Worm (Caenorhabditis elegans): Measurements from ENCODE around the gene T14B4.3.

T14B4.3 gene

ce11 chrII:6707496-6708260 lies 27.1 kb upstream of the T14B4.3 start:
- TF ChIP-seq somi-1 (GFP tag; optimal IDR thresholded peaks at IDR 0.05), result peak; percentile 21
- no peak for TF ChIP-seq madf-8 (GFP tag; conservative IDR thresholded peaks at IDR 0.05)
- TF ChIP-seq hmg-1.2 (GFP tag; IDR thresholded peaks at IDR 0.05), result peak; percentile 51; the same call in 1 of the 2 replicates

DNA sequence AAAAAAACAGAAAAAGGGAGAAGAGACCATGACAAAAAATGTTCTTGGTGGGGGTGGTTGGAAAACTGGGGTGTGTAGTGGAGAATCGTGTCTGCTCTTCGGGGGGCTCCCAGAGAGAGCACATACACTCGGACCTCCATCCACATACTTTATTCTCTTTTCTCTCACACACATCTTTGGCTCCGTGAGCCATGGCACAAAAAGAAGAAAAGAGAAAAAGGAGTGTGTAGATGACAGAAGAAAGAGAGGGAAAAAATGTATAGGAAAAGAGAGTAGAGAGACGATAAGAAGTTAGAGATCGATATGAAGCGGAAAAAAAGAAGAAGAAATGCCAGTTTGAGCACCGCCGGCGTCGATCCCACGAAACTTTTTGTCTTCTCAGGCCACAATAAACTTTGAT lies 25.8 kb upstream of the T14B4.3 start:
- TF ChIP-seq zfh-2 (GFP tag; conservative IDR thresholded peaks at IDR 0.05) (peak; percentile 26; the same call in 1 of the 2 replicates), F37B4.10 (GFP tag; IDR thresholded peaks at IDR 0.05) (no peak), hmg-1.2 (GFP tag; IDR thresholded peaks at IDR 0.05) (0 out of 2 replicates have a peak, but pooled peaks have one; percentile 17)

DNA sequence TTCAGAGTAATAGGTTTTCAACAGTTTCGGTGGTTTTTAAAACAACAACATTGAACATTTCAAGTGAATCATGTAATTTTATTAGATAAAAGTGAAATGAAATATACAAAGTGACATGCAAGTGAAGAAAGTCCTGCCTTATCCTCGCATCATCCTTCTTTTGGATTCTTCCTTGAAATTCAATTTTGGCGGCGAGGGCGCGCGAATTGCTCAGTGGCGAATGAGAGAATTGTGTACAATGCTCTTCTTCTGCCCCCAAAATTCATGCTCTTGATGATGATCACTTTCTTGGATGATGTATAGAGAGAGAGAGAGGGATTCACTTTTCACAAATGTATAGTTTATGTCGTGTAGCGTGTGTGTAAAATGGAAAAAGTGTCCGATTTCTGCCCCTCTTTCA lies 25.1 kb upstream of the T14B4.3 start:
- TF ChIP-seq B0261.1 (tag; optimal IDR thresholded peaks at IDR 0.05) (no peak), F57C9.4 (tag; optimal IDR thresholded peaks at IDR 0.05) (no peak), mxl-1 (tag; optimal IDR thresholded peaks at IDR 0.05) (no peak), atf-7 (tag; optimal IDR thresholded peaks at IDR 0.05) (no peak), C17E4.6 (GFP tag; IDR thresholded peaks at IDR 0.05) (no peak), xnd-1 (tag; optimal IDR thresholded peaks at IDR 0.05) (no peak)

ce11 chrII:6710596-6710995 lies 24.1 kb upstream of the T14B4.3 start:
- TF ChIP-seq C06A6.2 (GFP tag; conservative IDR thresholded peaks at IDR 0.05), result no peak
- no peak for TF ChIP-seq nhr-90 (tag; optimal IDR thresholded peaks at IDR 0.05)
- TF ChIP-seq madf-3 (GFP tag; IDR thresholded peaks at IDR 0.05), result no peak
- TF ChIP-seq dox-1 (GFP tag; IDR thresholded peaks at IDR 0.05), result 0 out of 2 replicates have a peak, but pooled peaks have one; percentile 23
- peak; percentile 74 for TF ChIP-seq zfh-2 (GFP tag; conservative IDR thresholded peaks at IDR 0.05)

- TF ChIP-seq T26A5.8 (tag; optimal IDR thresholded peaks at IDR 0.05) (no peak), pha-4 (tag; optimal IDR thresholded peaks at IDR 0.05) (no peak), ceh-40 (GFP tag; IDR thresholded peaks at IDR 0.05) (no peak), K12H6.12 (tag; optimal IDR thresholded peaks at IDR 0.05) (no peak), egrh-3 (GFP tag; IDR thresholded peaks at IDR 0.05) (no peak), K11D2.4 (GFP tag; IDR thresholded peaks at IDR 0.05) (no peak), ZK185.1 (tag; optimal IDR thresholded peaks at IDR 0.05; ENCODE audit: poor library complexity, severe bottlenecking) (no peak), attf-5 (GFP tag; optimal IDR thresholded peaks at IDR 0.05) (no peak), let-607 (tag; optimal IDR thresholded peaks at IDR 0.05) (no peak), hmg-1.2 (GFP tag; IDR thresholded peaks at IDR 0.05) (no peak), F57C9.4 (tag; optimal IDR thresholded peaks at IDR 0.05) (no peak), nfya-2 (GFP tag; IDR thresholded peaks at IDR 0.05) (no peak), D2030.7 (GFP tag; IDR thresholded peaks at IDR 0.05) (no peak), ztf-18 (tag; optimal IDR thresholded peaks at IDR 0.05) (no peak), Y95B8A.8 (GFP tag; IDR thresholded peaks at IDR 0.05) (no peak), ekl-4 (GFP tag; IDR thresholded peaks at IDR 0.05) (no peak)
These were observed 22.4 kb upstream of the T14B4.3 start, which contains the start of the genes dpy-10 and T14B4.19 for ce11 chrII:6712177-6712981. Gene dpy-10, minus strand, starts transcription at chrII:6712227. Gene T14B4.19, minus strand, starts transcription at chrII:6712931.

All from whole organism, young adult.